Worm (Caenorhabditis elegans) whole organism, mixed stage, embryonic: ENCODE measurements around the gene ins-19.

ENCODE experiments used
- ceh-39 ChIP-seq: fragments of 150-350 bp; optimal IDR thresholded peaks from 2 replicates; lab custom pipeline; 2014; ENCODE audit warnings: missing biosample characterization, missing genetic modification characterization
- ceh-43 ChIP-seq: fragments of 200-800 bp; sonication (Bioruptor generic); optimal IDR thresholded peaks from 2 replicates; lab custom pipeline; 2018; ENCODE audit warnings: mild to moderate bottlenecking, missing genetic modification characterization, moderate library complexity, missing compliant biosample characterization
- ces-1 ChIP-seq: fragments of 150-350 bp; optimal IDR thresholded peaks from 2 replicates; lab custom pipeline; 2014; ENCODE audit warnings: missing biosample characterization, missing genetic modification reagents, missing genetic modification characterization
- flh-1 ChIP-seq: fragments of 200-800 bp; sonication (Bioruptor generic); optimal IDR thresholded peaks from 2 replicates; lab custom pipeline; 2018; ENCODE audit warnings: mild to moderate bottlenecking, missing genetic modification characterization, moderate library complexity, missing compliant biosample characterization
- hlh-1 ChIP-seq: fragments of 150-350 bp; optimal IDR thresholded peaks from 2 replicates; lab custom pipeline; 2014; ENCODE audit warnings: missing biosample characterization, missing genetic modification reagents, missing genetic modification characterization
- lsy-2 ChIP-seq: fragments of 150-350 bp; optimal IDR thresholded peaks from 2 replicates; lab custom pipeline; 2014; ENCODE audit warnings: missing biosample characterization, missing genetic modification characterization
- mep-1 ChIP-seq: fragments of 150-350 bp; optimal IDR thresholded peaks from 2 replicates; lab custom pipeline; 2017; ENCODE audit warnings: missing biosample characterization, missing genetic modification reagents, missing genetic modification characterization, inconsistent platforms
- nhr-237 ChIP-seq: fragments of 150-350 bp; optimal IDR thresholded peaks from 2 replicates; lab custom pipeline; 2014; ENCODE audit warnings: missing biosample characterization, missing genetic modification characterization
- nhr-76 ChIP-seq: sonication (generic microtip); optimal IDR thresholded peaks from 2 replicates; lab custom pipeline; 2017; ENCODE audit warnings: missing biosample characterization, missing genetic modification characterization
- pha-4 ChIP-seq: fragments of 150-350 bp; optimal IDR thresholded peaks from 2 replicates; lab custom pipeline; 2018; ENCODE audit warnings: missing biosample characterization, missing genetic modification reagents, missing genetic modification characterization
- sem-2 ChIP-seq: fragments of 200-800 bp; sonication (Bioruptor generic); optimal IDR thresholded peaks from 2 replicates; lab custom pipeline; 2018; ENCODE audit warnings: mild to moderate bottlenecking, missing genetic modification characterization, missing compliant biosample characterization
- snpc-4 ChIP-seq: fragments of 150-350 bp; optimal IDR thresholded peaks from 2 replicates; lab custom pipeline; 2014; ENCODE audit warnings: missing biosample characterization, missing genetic modification characterization
- unc-62 ChIP-seq: fragments of 150-350 bp; optimal IDR thresholded peaks from 2 replicates; lab custom pipeline; 2014; ENCODE audit warnings: missing biosample characterization, missing genetic modification reagents, missing genetic modification characterization

ce11 chrII:3149521-3150190 is 23.4 kb upstream of the ins-19 start, which contains the start of the genes T10D4.11 and T10D4.1:
- TF ChIP-seq mep-1 (tag; lab: Kevin White, UChicago) (no peak), sem-2 (no peak), snpc-4 (tag; lab: Kevin White, UChicago) (no peak), ceh-43 (GFP tag; lab: Kevin White, UChicago) (no peak), nhr-76 (tag; lab: Kevin White, UChicago) (no peak), ceh-39 (tag; lab: Kevin White, UChicago) (no peak), ces-1 (GFP tag; lab: Kevin White, UChicago) (no peak), unc-62 (no peak), flh-1 (GFP tag; lab: Kevin White, UChicago) (no peak), nhr-237 (no peak), lsy-2 (no peak), pha-4 (tag; lab: Kevin White, UChicago) (no peak), hlh-1 (tag; lab: Kevin White, UChicago) (no peak)
